Worm (Caenorhabditis elegans) whole organism, L3 larva: ENCODE data around the gene nlp-45.

Experiments
- R02D3.7 ChIP-seq: fragments of 150-350 bp; optimal IDR thresholded peaks from 2 replicates; lab custom pipeline; 2014; ENCODE audit warnings: missing biosample characterization, missing genetic modification characterization
- ama-1 ChIP-seq: fragments of 150-350 bp; optimal IDR thresholded peaks from 2 replicates; lab custom pipeline; 2018
- ceh-16 ChIP-seq: sonication (generic microtip); optimal IDR thresholded peaks from 2 replicates; lab custom pipeline; 2017; ENCODE audit warnings: missing biosample characterization, missing genetic modification characterization
- mdl-1 ChIP-seq: fragments of 150-350 bp; optimal IDR thresholded peaks from 2 replicates; lab custom pipeline; 2014; ENCODE audit warnings: missing biosample characterization, missing genetic modification characterization
- nfya-1 ChIP-seq: sonication (generic microtip); optimal IDR thresholded peaks from 2 replicates; lab custom pipeline; 2017; ENCODE audit warnings: missing genetic modification characterization, mild to moderate bottlenecking, missing compliant biosample characterization, antibody characterized with exemption, moderate library complexity; ENCODE audit not compliant: insufficient read depth
- zag-1 ChIP-seq: fragments of 150-350 bp; optimal IDR thresholded peaks from 2 replicates; lab custom pipeline; 2014; ENCODE audit warnings: missing biosample characterization, missing genetic modification characterization

ce11 chrX:2338210-2338609 is at the start of gene nlp-45:
- TF ChIP-seq zag-1 (no peak), mdl-1 (no peak), ama-1 (lab: Kevin White, UChicago) (no peak), ceh-16 (no peak), nfya-1 (tag; lab: Kevin White, UChicago) (no peak), R02D3.7 (no peak)
